Worm (Caenorhabditis elegans): Measurements from ENCODE around the gene rps-12.

Gene rps-12

DNA sequence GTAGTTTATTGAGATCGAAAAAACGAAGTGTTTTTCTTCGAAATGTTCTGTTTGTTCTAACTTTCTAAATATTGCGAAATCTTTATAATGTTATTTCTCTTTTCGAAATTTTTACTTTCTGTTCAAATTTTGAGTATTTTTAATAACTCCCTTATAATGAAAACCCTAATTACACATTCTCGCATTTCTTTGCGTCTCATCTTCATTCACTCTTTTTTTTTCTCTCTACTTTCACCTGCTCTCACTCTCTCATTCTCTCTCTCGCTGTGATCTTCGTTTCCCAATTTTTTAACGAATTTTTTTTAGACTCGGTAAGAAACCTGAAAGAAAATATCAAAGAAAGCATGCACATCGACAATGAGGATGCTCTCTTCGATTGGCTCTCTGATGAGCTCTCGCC is 32.1 kb downstream of the rps-12 start, which contains the start of gene rbm-26:
Gene rbm-26, plus strand, starts transcription at position 301 of the 400 bp plus-strand sequence.
- TF ChIP-seq nhr-23 (tag; optimal IDR thresholded peaks at IDR 0.05) = no peak
- peak; percentile 24 for TF ChIP-seq unc-55 (GFP tag; optimal IDR thresholded peaks at IDR 0.05)

DNA sequence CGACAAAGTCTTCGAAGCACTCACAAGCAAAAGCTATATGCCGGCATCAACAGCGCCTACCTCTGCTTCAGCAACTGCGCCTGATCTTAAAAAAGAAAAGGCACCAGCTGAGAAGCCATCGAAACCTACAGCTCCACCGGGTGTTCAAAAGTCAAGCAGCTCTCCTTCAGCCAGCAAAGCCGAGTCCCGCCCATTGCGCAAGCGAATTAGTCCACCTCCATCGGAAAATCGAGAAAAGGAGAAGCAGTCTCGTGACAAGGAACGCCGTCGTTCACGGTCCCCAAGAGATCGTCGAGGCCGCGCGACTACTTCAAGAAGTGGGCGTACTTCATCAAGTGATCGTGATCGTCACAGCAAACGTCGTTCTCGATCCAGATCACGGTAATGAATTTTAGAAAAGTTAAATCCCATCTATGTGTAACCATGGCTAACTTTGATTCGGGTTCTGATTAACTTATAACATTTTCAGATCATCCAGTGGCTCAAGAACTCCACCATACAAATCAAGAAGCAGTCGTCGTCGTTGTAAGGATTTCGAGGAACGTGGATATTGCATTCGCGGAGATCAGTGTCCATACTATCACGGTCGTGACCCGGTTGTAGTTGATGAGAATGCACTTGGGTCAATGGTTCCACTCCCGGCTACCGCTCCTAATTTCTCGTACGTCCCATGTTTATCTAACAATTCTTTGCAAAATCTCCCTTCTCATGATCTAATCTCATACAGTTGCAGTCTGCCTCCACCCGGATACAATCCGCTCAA is 33.0 kb downstream of the rps-12 start:
- TF ChIP-seq nhr-12 (tag; optimal IDR thresholded peaks at IDR 0.05) (no peak), snpc-4 (tag; optimal IDR thresholded peaks at IDR 0.05) (no peak), nhr-77 (tag; optimal IDR thresholded peaks at IDR 0.05) (no peak), ztf-11 (tag; optimal IDR thresholded peaks at IDR 0.05) (no peak), lin-11 (tag; optimal IDR thresholded peaks at IDR 0.05) (no peak), ZK546.5 (tag; optimal IDR thresholded peaks at IDR 0.05) (no peak), nhr-129 (tag; optimal IDR thresholded peaks at IDR 0.05) (no peak), ama-1 (optimal IDR thresholded peaks at IDR 0.05) (no peak), nhr-11 (tag; optimal IDR thresholded peaks at IDR 0.05) (no peak), unc-55 (GFP tag; optimal IDR thresholded peaks at IDR 0.05) (no peak), ceh-16 (tag; optimal IDR thresholded peaks at IDR 0.05) (no peak)

DNA sequence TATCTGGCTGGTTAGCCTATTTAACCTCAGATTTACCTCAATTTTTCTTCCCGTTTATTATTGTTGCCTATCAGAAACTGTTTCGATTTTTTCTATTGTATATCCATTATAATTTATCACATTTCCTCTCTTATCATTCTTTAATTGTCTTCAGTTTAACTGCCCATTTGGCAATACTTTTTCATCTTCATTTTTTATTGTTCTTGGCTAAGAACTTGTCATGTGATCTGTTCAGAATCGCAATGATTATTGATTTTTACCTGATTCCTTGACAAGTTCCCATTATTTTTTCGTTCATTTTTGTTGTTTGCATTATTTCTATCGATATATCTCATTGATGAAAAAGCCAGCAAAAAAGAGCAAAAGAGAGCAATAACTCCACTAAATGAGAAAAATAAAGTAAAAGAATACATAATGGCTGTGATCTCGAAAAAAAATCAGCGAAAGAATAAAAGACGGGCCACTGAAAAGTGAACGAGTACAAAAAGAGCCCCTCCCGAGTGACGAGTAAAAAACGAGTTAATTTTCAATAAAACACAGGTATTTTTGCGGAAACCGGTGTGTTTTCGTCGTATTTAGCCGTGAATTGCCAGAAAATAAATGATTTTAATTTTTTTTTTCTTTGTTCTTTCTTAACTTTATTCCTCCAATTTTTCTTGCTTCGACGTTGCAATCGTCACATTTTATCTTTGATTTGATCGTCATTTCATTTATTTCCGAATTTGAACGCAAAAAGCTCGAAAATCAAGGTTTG is 35.3 kb downstream of the rps-12 start, which contains the start of gene arf-1:
Gene arf-1, plus strand, starts transcription at position 657 of the 754 bp plus-strand sequence.
- TF ChIP-seq ceh-82 (tag; optimal IDR thresholded peaks at IDR 0.05) (no peak), egl-27 (tag; optimal IDR thresholded peaks at IDR 0.05) (no peak), ama-1 (optimal IDR thresholded peaks at IDR 0.05) (no peak), nhr-129 (tag; optimal IDR thresholded peaks at IDR 0.05) (no peak)

DNA sequence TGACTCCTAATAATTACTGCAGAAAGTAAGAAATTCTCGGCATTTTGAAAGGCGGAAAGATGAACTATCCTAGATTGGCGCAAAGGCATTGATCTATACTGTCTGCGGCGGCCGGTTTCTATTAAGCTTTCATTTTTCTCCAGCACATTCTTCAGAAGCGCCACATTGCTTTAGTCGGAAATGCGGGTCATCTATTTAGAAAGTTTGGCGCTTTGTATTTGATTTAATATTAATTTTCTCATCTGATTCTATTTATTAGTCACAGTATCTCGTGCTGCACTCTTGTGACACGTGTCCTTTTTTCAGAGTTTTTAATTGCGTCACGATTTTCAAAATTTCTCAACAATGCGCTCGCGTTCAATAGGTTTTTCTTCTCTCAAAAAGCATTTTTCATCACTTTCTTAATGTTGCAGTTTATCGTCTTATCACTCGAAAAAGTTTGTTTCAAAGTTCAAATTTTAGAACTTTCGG is 35.9 kb downstream of the rps-12 start:
- TF ChIP-seq gmeb-1 (tag; optimal IDR thresholded peaks at IDR 0.05) (no peak), sma-9 (GFP tag; optimal IDR thresholded peaks at IDR 0.05) (peak; percentile 2), sma-9 (tag; optimal IDR thresholded peaks at IDR 0.05) (no peak), sem-4 (tag; optimal IDR thresholded peaks at IDR 0.05) (no peak), nhr-6 (tag; optimal IDR thresholded peaks at IDR 0.05) (peak; percentile 16)

DNA sequence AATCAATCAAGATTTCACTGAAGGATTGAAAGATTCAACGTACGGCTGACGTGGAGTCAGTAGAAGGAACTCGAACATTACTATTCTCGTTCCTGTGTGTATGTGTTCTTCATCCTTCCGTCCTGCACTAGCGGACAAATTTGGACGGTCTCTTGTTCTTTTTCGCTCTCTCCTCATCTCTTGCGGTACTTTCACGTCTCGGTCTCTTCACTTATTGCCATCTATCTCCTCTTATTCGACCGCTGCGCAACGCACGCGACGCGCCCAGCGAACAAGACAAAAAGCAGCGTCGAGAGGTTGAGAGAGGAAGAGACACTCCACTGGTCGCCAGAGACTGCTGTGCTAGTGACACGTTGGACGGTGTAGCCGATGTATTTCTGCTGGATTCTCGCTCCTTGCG is 36.4 kb downstream of the rps-12 start:
- TF ChIP-seq nhr-21 (tag; optimal IDR thresholded peaks at IDR 0.05) (peak; percentile 73), nhr-10 (tag; optimal IDR thresholded peaks at IDR 0.05) (no peak), R02D3.7 (tag; optimal IDR thresholded peaks at IDR 0.05) (no peak), F13H6.1 (tag; optimal IDR thresholded peaks at IDR 0.05) (peak; percentile 75), unc-39 (tag; optimal IDR thresholded peaks at IDR 0.05) (no peak), unc-62 (GFP tag; optimal IDR thresholded peaks at IDR 0.05) (no peak), sma-9 (GFP tag; optimal IDR thresholded peaks at IDR 0.05) (no peak), sma-9 (tag; optimal IDR thresholded peaks at IDR 0.05) (no peak), Y55F3AM.14 (GFP tag; optimal IDR thresholded peaks at IDR 0.05) (peak; percentile 70), fos-1 (tag; optimal IDR thresholded peaks at IDR 0.05) (peak; percentile 54), lin-13 (GFP tag; optimal IDR thresholded peaks at IDR 0.05) (peak; percentile 12), ztf-1 (GFP tag; conservative IDR thresholded peaks at IDR 0.05) (no peak), alr-1 (tag; optimal IDR thresholded peaks at IDR 0.05) (no peak), nhr-11 (tag; optimal IDR thresholded peaks at IDR 0.05) (no peak), egl-27 (tag; optimal IDR thresholded peaks at IDR 0.05) (peak; percentile 26), ztf-4 (tag; optimal IDR thresholded peaks at IDR 0.05) (peak; percentile 7), nhr-237 (tag; optimal IDR thresholded peaks at IDR 0.05) (no peak), ama-1 (optimal IDR thresholded peaks at IDR 0.05) (no peak), snpc-4 (tag; optimal IDR thresholded peaks at IDR 0.05) (peak; percentile 26), ceh-82 (tag; optimal IDR thresholded peaks at IDR 0.05) (no peak), dmd-4 (tag; optimal IDR thresholded peaks at IDR 0.05) (no peak), crh-2 (tag; optimal IDR thresholded peaks at IDR 0.05) (peak; percentile 51), zag-1 (tag; optimal IDR thresholded peaks at IDR 0.05) (no peak), lin-11 (tag; optimal IDR thresholded peaks at IDR 0.05) (peak; percentile 84), sem-4 (tag; optimal IDR thresholded peaks at IDR 0.05) (peak; percentile 62), skn-1 (tag; optimal IDR thresholded peaks at IDR 0.05) (no peak), gmeb-1 (tag; optimal IDR thresholded peaks at IDR 0.05) (no peak), nhr-25 (tag; optimal IDR thresholded peaks at IDR 0.05) (peak; percentile 60), mab-5 (tag; optimal IDR thresholded peaks at IDR 0.05) (no peak), sma-3 (GFP tag; optimal IDR thresholded peaks at IDR 0.05) (peak; percentile 34), elt-3 (tag; optimal IDR thresholded peaks at IDR 0.05) (no peak), nhr-23 (tag; optimal IDR thresholded peaks at IDR 0.05) (no peak), nhr-6 (tag; optimal IDR thresholded peaks at IDR 0.05) (no peak), mbf-1 (tag; optimal IDR thresholded peaks at IDR 0.05) (no peak), lsy-2 (tag; optimal IDR thresholded peaks at IDR 0.05) (peak in 1 of 2 experiments; percentile 64), elt-1 (tag; optimal IDR thresholded peaks at IDR 0.05) (no peak)
